Worm (Caenorhabditis elegans) whole organism, L2 larva: ENCODE results near the gene zhit-1.

Experiments used
- ceh-16 ChIP-seq: fragments of 150-350 bp; optimal IDR thresholded peaks from 2 replicates; lab custom pipeline; 2014; ENCODE audit warnings: missing biosample characterization, missing genetic modification characterization
- lin-39 ChIP-seq: fragments of 150-350 bp; optimal IDR thresholded peaks from 2 replicates; lab custom pipeline; 2014; ENCODE audit warnings: missing biosample characterization, missing genetic modification reagents, missing genetic modification characterization
- nhr-11 ChIP-seq: fragments of 150-350 bp; optimal IDR thresholded peaks from 2 replicates; lab custom pipeline; 2014; ENCODE audit warnings: missing biosample characterization, missing genetic modification characterization
- snpc-4 ChIP-seq: fragments of 150-350 bp; optimal IDR thresholded peaks from 2 replicates; lab custom pipeline; 2014; ENCODE audit warnings: missing biosample characterization, missing genetic modification characterization

DNA sequence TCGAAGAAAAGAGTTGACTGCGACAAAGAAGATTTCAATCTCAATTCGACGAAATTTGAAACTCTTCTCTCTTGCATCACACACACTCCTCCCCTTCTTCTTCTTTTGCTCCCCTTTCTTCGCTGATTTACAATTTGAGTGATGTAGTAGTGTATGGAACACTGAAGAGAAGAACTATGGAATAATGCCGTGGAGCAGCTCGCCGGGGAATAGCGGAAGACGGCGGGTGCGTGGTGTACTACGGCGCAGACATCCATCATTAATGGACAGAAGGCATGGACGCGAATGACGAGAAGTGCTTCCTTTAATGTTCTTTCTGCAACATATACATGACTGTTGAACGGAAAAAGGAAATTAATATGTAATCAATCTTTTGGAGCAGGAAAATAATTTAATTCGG, 13.5 kb downstream of the zhit-1 start:
- TF ChIP-seq nhr-11 (tag; lab: Kevin White, UChicago) = no peak
- TF ChIP-seq lin-39 = no peak
- no peak for TF ChIP-seq snpc-4 (tag; lab: Kevin White, UChicago)
- no peak for TF ChIP-seq ceh-16 (tag; lab: Kevin White, UChicago)
